Worm (Caenorhabditis elegans) whole organism, L1 larva: Measurements from ENCODE around the gene madf-11.

ENCODE experiments used
- C04F5.9 ChIP-seq: sonication (generic microtip); optimal IDR thresholded peaks from 2 replicates; lab custom pipeline; 2016; ENCODE audit warnings: missing genetic modification characterization, missing compliant biosample characterization
- C16A3.4 ChIP-seq: fragments of 150-350 bp; optimal IDR thresholded peaks from 2 replicates; lab custom pipeline; 2014; ENCODE audit warnings: missing biosample characterization, missing genetic modification characterization
- Y116A8C.19 ChIP-seq: sonication (generic microtip); optimal IDR thresholded peaks from 2 replicates; lab custom pipeline; 2016; ENCODE audit warnings: missing compliant biosample characterization, missing genetic modification characterization, borderline replicate concordance
- aha-1 ChIP-seq: fragments of 150-350 bp; optimal IDR thresholded peaks from 2 replicates; lab custom pipeline; 2014; ENCODE audit warnings: missing biosample characterization, missing genetic modification characterization
- alr-1 ChIP-seq: fragments of 200-800 bp; sonication (Bioruptor generic); optimal IDR thresholded peaks from 2 replicates; lab custom pipeline; 2018; ENCODE audit warnings: borderline replicate concordance, mild to moderate bottlenecking, missing genetic modification characterization, missing compliant biosample characterization
- ama-1 ChIP-seq: fragments of 150-350 bp; optimal IDR thresholded peaks from 2 replicates; lab custom pipeline; 2014
- ceh-88 ChIP-seq: fragments of 200-800 bp; sonication (Bioruptor generic); IDR thresholded peaks from 2 replicates; pipeline ENCODE4 v1.3.6; 2022; ENCODE audit warnings: missing genetic modification characterization, missing compliant biosample characterization
- efl-1 ChIP-seq, 4 experiments: fragments of 150-350 bp; optimal IDR thresholded peaks in 3 of 4; peaks in 1 of 4; 1 replicate in 1 of 4; 2 replicates in 3 of 4; lab custom pipeline; 2014; ENCODE audit warnings: missing biosample characterization in 2 of 4, missing genetic modification characterization in 2 of 4, missing genetic modification reagents in 2 of 4
- efl-3 ChIP-seq: fragments of 200-800 bp; sonication (Bioruptor generic); optimal IDR thresholded peaks from 2 replicates; lab custom pipeline; 2018; ENCODE audit warnings: mild to moderate bottlenecking, missing genetic modification characterization, missing compliant biosample characterization
- egl-13 ChIP-seq: sonication (generic microtip); optimal IDR thresholded peaks from 2 replicates; lab custom pipeline; 2016; ENCODE audit warnings: missing genotype, missing genetic modification reagents, missing genetic modification characterization, missing compliant biosample characterization
- egl-27 ChIP-seq, 2 experiments: fragments of 150-350 bp in 1 of 2; sonication (generic microtip); optimal IDR thresholded peaks; 3 replicates each; lab custom pipeline; 2017 to 2018; ENCODE audit warnings: missing biosample characterization in 2 of 2, missing genetic modification characterization in 2 of 2, missing genetic modification reagents in 2 of 2
- elt-2 ChIP-seq: sonication (generic microtip); optimal IDR thresholded peaks from 2 replicates; lab custom pipeline; 2016; ENCODE audit warnings: missing genetic modification characterization, mild to moderate bottlenecking, inconsistent platforms, missing compliant biosample characterization, missing genetic modification reagents
- elt-3 ChIP-seq, 6 experiments: fragments of 150-350 bp in 1 of 6; sonication (generic microtip); optimal IDR thresholded peaks; 2 replicates each; lab custom pipeline; 2017 to 2018; ENCODE audit warnings: missing biosample characterization in 6 of 6, missing genetic modification characterization in 6 of 6, inconsistent platforms in 1 of 6
- ets-5 ChIP-seq: fragments of 200-800 bp; sonication (Bioruptor generic); IDR thresholded peaks from 2 replicates; pipeline ENCODE4 v1.3.6; 2022; ENCODE audit warnings: missing genetic modification characterization, missing compliant biosample characterization
- fkh-10 ChIP-seq: sonication (generic microtip); optimal IDR thresholded peaks from 2 replicates; lab custom pipeline; 2017; ENCODE audit warnings: missing biosample characterization, missing genetic modification reagents, missing genetic modification characterization
- fkh-8 ChIP-seq: sonication (generic microtip); optimal IDR thresholded peaks from 2 replicates; lab custom pipeline; 2016; ENCODE audit warnings: mild to moderate bottlenecking, missing genetic modification characterization, missing compliant biosample characterization
- isw-1 ChIP-seq: fragments of 200-800 bp; sonication (Bioruptor generic); IDR thresholded peaks from 2 replicates; pipeline ENCODE4 v1.3.6; 2022; ENCODE audit warnings: missing genetic modification characterization, missing compliant biosample characterization
- lin-13 ChIP-seq: fragments of 150-350 bp; optimal IDR thresholded peaks from 2 replicates; lab custom pipeline; 2014; ENCODE audit warnings: missing biosample characterization, missing genetic modification reagents, missing genetic modification characterization
- lin-14 ChIP-seq: fragments of 200-800 bp; sonication (Bioruptor generic); optimal IDR thresholded peaks from 2 replicates; lab custom pipeline; 2018; ENCODE audit warnings: mild to moderate bottlenecking, missing genetic modification characterization, moderate library complexity, missing compliant biosample characterization
- lin-35 ChIP-seq, 2 experiments: fragments of 150-350 bp; optimal IDR thresholded peaks; 2 replicates each; lab custom pipeline; 2014; ENCODE audit warnings: missing biosample characterization in 2 of 2, missing genetic modification characterization in 2 of 2, missing genetic modification reagents in 2 of 2
- lin-39 ChIP-seq: fragments of 150-350 bp; optimal IDR thresholded peaks from 2 replicates; lab custom pipeline; 2014; ENCODE audit warnings: missing biosample characterization, missing genetic modification reagents, missing genetic modification characterization
- lir-3 ChIP-seq: sonication (generic microtip); optimal IDR thresholded peaks from 2 replicates; lab custom pipeline; 2016; ENCODE audit warnings: mild to moderate bottlenecking, missing genetic modification characterization, moderate library complexity, missing compliant biosample characterization; ENCODE audit not compliant: poor library complexity
- lsy-2 ChIP-seq, 2 experiments: fragments of 150-350 bp; optimal IDR thresholded peaks; 2 replicates each; lab custom pipeline; 2014; ENCODE audit warnings: missing biosample characterization in 2 of 2, missing genetic modification characterization in 2 of 2
- mab-9 ChIP-seq: fragments of 200-800 bp; sonication (Bioruptor generic); IDR thresholded peaks from 2 replicates; pipeline ENCODE4 v1.3.6; 2022; ENCODE audit warnings: missing genetic modification reagents, missing genetic modification characterization, missing compliant biosample characterization
- mdl-1 ChIP-seq, 2 experiments: fragments of 150-350 bp; optimal IDR thresholded peaks; 2 replicates each; lab custom pipeline; 2014 to 2017; ENCODE audit warnings: missing biosample characterization in 2 of 2, missing genetic modification characterization in 2 of 2, inconsistent platforms in 1 of 2
- mef-2 ChIP-seq: fragments of 150-350 bp; optimal IDR thresholded peaks from 2 replicates; lab custom pipeline; 2014; ENCODE audit warnings: missing biosample characterization, missing genetic modification characterization
- mep-1 ChIP-seq: fragments of 150-350 bp; optimal IDR thresholded peaks from 2 replicates; lab custom pipeline; 2014; ENCODE audit warnings: missing biosample characterization, missing genetic modification characterization
- nhr-11 ChIP-seq: fragments of 150-350 bp; optimal IDR thresholded peaks from 2 replicates; lab custom pipeline; 2014; ENCODE audit warnings: missing biosample characterization, missing genetic modification characterization
- nhr-12 ChIP-seq: sonication (generic microtip); optimal IDR thresholded peaks from 2 replicates; lab custom pipeline; 2017; ENCODE audit warnings: missing biosample characterization, missing genetic modification characterization
- nhr-19 ChIP-seq: fragments of 200-800 bp; sonication (Bioruptor generic); conservative IDR thresholded peaks from 2 replicates; pipeline ENCODE4 v1.3.6; 2022; ENCODE audit warnings: missing genetic modification characterization, missing compliant biosample characterization
- nhr-20 ChIP-seq: sonication (generic microtip); optimal IDR thresholded peaks from 2 replicates; lab custom pipeline; 2016; ENCODE audit warnings: mild to moderate bottlenecking, missing genetic modification characterization, missing compliant biosample characterization
- nhr-237 ChIP-seq: fragments of 150-350 bp; optimal IDR thresholded peaks from 2 replicates; lab custom pipeline; 2014; ENCODE audit warnings: missing biosample characterization, missing genetic modification characterization
- nhr-28 ChIP-seq: fragments of 150-350 bp; optimal IDR thresholded peaks from 2 replicates; lab custom pipeline; 2014; ENCODE audit warnings: missing biosample characterization, missing genetic modification characterization
- nhr-84 ChIP-seq: sonication (generic microtip); optimal IDR thresholded peaks from 2 replicates; lab custom pipeline; 2017; ENCODE audit warnings: missing biosample characterization, missing genetic modification characterization
- nhr-85 ChIP-seq: sonication (generic microtip); peaks from one replicate; lab custom pipeline; 2016; ENCODE audit warnings: missing genetic modification characterization, inconsistent platforms, missing compliant biosample characterization
- nhr-90 ChIP-seq: sonication (generic microtip); optimal IDR thresholded peaks from 2 replicates; lab custom pipeline; 2016; ENCODE audit warnings: mild to moderate bottlenecking, missing genetic modification characterization, missing compliant biosample characterization; ENCODE audit not compliant: poor library complexity
- pag-3 ChIP-seq: sonication (generic microtip); optimal IDR thresholded peaks from 2 replicates; lab custom pipeline; 2017; ENCODE audit warnings: missing genetic modification characterization, mild to moderate bottlenecking, missing compliant biosample characterization, antibody characterized with exemption, borderline replicate concordance; ENCODE audit not compliant: insufficient read depth
- pqm-1 ChIP-seq: sonication (generic microtip); optimal IDR thresholded peaks from 3 replicates; lab custom pipeline; 2017; ENCODE audit warnings: missing biosample characterization, missing genetic modification characterization
- rnt-1 ChIP-seq: sonication (generic microtip); optimal IDR thresholded peaks from 2 replicates; lab custom pipeline; 2016; ENCODE audit warnings: mild to moderate bottlenecking, missing genetic modification characterization, moderate library complexity, missing compliant biosample characterization
- snpc-4 ChIP-seq: fragments of 150-350 bp; optimal IDR thresholded peaks from 2 replicates; lab custom pipeline; 2014; ENCODE audit warnings: missing biosample characterization, missing genetic modification characterization
- snu-23 ChIP-seq: sonication (generic microtip); optimal IDR thresholded peaks from 2 replicates; lab custom pipeline; 2016; ENCODE audit warnings: missing genetic modification characterization, missing compliant biosample characterization
- sox-4 ChIP-seq: sonication (generic microtip); optimal IDR thresholded peaks from 2 replicates; lab custom pipeline; 2016; ENCODE audit warnings: missing genetic modification characterization, missing compliant biosample characterization
- swsn-7 ChIP-seq: sonication (generic microtip); optimal IDR thresholded peaks from 2 replicates; lab custom pipeline; 2016; ENCODE audit warnings: missing genetic modification characterization, missing compliant biosample characterization
- tbx-2 ChIP-seq: sonication (generic microtip); optimal IDR thresholded peaks from 2 replicates; lab custom pipeline; 2016; ENCODE audit warnings: missing genetic modification characterization, missing compliant biosample characterization
- unc-130 ChIP-seq: fragments of 150-350 bp; optimal IDR thresholded peaks from 2 replicates; lab custom pipeline; 2017; ENCODE audit warnings: missing biosample characterization, missing genetic modification characterization, inconsistent platforms
- unc-30 ChIP-seq: sonication (generic microtip); optimal IDR thresholded peaks from 2 replicates; lab custom pipeline; 2017; ENCODE audit warnings: missing biosample characterization, missing genetic modification characterization
- xbp-1 ChIP-seq: sonication (generic microtip); optimal IDR thresholded peaks from 2 replicates; lab custom pipeline; 2016; ENCODE audit warnings: missing genetic modification characterization, missing compliant biosample characterization
- zag-1 ChIP-seq: fragments of 150-350 bp; optimal IDR thresholded peaks from 2 replicates; lab custom pipeline; 2014; ENCODE audit warnings: missing biosample characterization, missing genetic modification characterization

Gene madf-11

DNA sequence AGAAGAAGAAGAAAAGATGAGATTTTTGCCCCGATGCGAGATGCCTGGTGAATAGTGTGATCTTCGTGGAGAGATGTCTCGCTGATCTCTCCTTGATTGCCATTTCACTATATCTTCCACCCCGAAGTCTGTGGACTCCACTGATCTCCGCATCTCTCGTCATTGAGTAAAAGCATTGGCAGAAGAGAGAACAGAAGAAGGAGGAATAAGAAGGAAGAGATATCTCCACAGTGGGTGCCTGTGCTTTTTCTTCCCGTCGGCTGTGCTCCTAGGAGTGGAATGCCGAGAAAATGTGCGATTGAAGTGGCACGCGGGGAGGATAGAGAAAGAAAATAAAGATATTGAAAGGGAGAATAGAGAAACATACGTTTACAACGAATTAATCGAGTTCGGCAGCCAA lies 39.6 kb downstream of the madf-11 start (continued):
- TF ChIP-seq efl-1 (optimal IDR thresholded peaks at IDR 0.05; lab: Kevin White, UChicago) (peak; percentile 11 to 19), efl-1 (GFP tag; optimal IDR thresholded peaks at IDR 0.05 in 1 of 2; lab: Kevin White, UChicago) (peak in 1 of 2 experiments; percentile 87), snpc-4 (no peak), snu-23 (GFP tag; lab: Kevin White, UChicago) (peak; percentile 41), pag-3 (peak; percentile 97), nhr-11 (tag; lab: Kevin White, UChicago) (no peak), ets-5 (GFP tag; lab: Robert Waterston, UW) (no peak), nhr-20 (tag; lab: Kevin White, UChicago) (peak; percentile 24), C16A3.4 (no peak), lin-35 (GFP tag; optimal IDR thresholded peaks at IDR 0.05; lab: Kevin White, UChicago) (no peak), Y116A8C.19 (tag; lab: Kevin White, UChicago) (no peak), rnt-1 (peak; percentile 54), lin-14 (GFP tag; lab: Kevin White, UChicago) (peak; percentile 75), nhr-12 (tag; lab: Kevin White, UChicago) (no peak), egl-27 (tag; optimal IDR thresholded peaks at IDR 0.05; lab: Kevin White, UChicago) (no peak), mef-2 (no peak), alr-1 (no peak), lsy-2 (tag; optimal IDR thresholded peaks at IDR 0.05; lab: Kevin White, UChicago) (peak; percentile 10 to 49), lin-39 (no peak), zag-1 (no peak), mab-9 (GFP tag; lab: Robert Waterston, UW) (no peak), fkh-8 (tag; lab: Kevin White, UChicago) (no peak), tbx-2 (tag; lab: Kevin White, UChicago) (peak; percentile 31), C04F5.9 (tag; lab: Kevin White, UChicago) (no peak), pqm-1 (tag; lab: Kevin White, UChicago) (no peak), swsn-7 (peak; percentile 15), mep-1 (tag; lab: Kevin White, UChicago) (peak; percentile 12), lin-13 (GFP tag; lab: Kevin White, UChicago) (no peak), xbp-1 (no peak), nhr-19 (peak; percentile 39), elt-2 (no peak), aha-1 (no peak), fkh-10 (GFP tag; lab: Kevin White, UChicago) (no peak)

DNA sequence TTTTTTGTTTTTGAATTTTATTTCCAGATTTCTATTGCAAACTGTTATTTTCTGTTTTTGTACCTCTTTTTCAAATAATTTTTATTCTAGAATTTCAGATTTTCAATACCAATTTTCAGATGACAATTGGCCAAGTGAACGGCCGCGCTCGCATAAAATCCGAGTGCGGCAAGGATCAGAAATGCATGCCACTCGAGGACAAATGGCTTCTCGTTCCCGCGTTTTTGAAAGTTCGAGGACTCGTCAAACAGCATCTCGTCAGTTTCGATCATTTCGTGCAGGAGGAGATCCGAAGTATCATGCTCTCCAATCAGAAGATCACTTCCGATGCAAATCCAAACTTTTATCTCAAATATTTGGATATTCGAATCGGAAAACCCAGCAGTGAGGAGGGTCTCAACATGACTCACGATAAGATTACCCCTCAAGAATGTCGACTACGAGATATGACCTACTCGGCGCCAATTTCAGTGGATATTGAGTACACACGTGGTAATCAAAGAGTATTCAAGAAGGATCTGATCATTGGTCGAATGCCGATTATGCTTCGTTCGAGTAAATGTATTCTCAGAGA lies 46.0 kb downstream of the madf-11 start, which contains the start of gene rpc-2:
Gene rpc-2, plus strand, starts transcription at position 120 of the 574 bp plus-strand sequence.
- TF ChIP-seq efl-3 (GFP tag; lab: Kevin White, UChicago) (no peak), ama-1 (lab: Kevin White, UChicago) (no peak), sox-4 (tag; lab: Kevin White, UChicago) (no peak), nhr-85 (tag; lab: Kevin White, UChicago) (peak; percentile 1)

DNA sequence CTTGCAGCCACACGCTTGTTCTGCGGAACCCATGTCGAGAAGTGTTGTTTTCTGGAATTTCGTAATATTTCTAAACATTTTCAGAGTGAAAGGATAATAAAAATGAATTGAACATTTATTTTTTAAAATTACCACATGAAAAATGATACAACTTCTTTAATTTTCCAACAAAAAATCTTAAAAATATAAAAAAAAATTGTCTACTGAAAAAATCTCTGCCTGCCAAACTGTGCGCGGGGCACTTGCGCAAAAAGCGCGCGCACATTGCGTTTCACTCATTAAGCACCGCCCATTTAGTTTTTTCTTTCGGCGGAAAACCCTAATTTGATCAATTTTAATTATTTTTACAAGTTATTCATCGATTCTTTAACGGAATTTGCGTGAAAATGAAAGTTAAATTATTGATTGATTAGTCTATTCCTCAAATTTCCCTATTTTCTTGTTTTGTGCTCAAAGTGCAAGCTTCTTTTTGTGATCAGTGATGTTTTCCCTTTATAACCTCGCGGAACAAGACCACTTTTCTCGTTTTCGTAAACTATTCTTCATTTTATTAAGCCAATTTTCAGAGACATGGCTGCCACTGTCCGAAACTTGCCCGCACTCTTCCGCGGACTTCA lies 48.3 kb downstream of the madf-11 start, which contains the start of the genes nmad-1 and hach-1:
Gene nmad-1, minus strand, starts transcription at position 51 of the 617 bp plus-strand sequence.
Gene hach-1, plus strand, starts transcription at position 567 of the 617 bp plus-strand sequence.
- TF ChIP-seq nhr-11 (tag; lab: Kevin White, UChicago) (no peak), snu-23 (GFP tag; lab: Kevin White, UChicago) (peak; percentile 89), alr-1 (no peak), mdl-1 (tag; optimal IDR thresholded peaks at IDR 0.05; lab: Kevin White, UChicago) (peak in 1 of 2 experiments; percentile 43), lin-13 (GFP tag; lab: Kevin White, UChicago) (peak; percentile 38), nhr-237 (tag; lab: Kevin White, UChicago) (no peak), egl-13 (peak; percentile 70), sox-4 (tag; lab: Kevin White, UChicago) (peak; percentile 59), isw-1 (GFP tag; lab: Robert Waterston, UW) (peak; percentile 53; the same call in 1 of the 2 replicates), C16A3.4 (peak; percentile 77), unc-30 (no peak), elt-2 (peak; percentile 64), ets-5 (GFP tag; lab: Robert Waterston, UW) (no peak), nhr-90 (peak; percentile 78), lir-3 (tag; lab: Kevin White, UChicago) (peak; percentile 67), elt-3 (tag; optimal IDR thresholded peaks at IDR 0.05; lab: Kevin White, UChicago) (peak in 1 of 6 experiments; percentile 61), nhr-84 (tag; lab: Kevin White, UChicago) (no peak), unc-130 (tag; lab: Kevin White, UChicago) (peak; percentile 72), nhr-20 (tag; lab: Kevin White, UChicago) (peak; percentile 90), ceh-88 (no peak; the same call in 1 of the 2 replicates), snpc-4 (peak; percentile 75), nhr-28 (tag; lab: Kevin White, UChicago) (no peak)
